Fruit fly (Drosophila melanogaster) whole organism, embryonic: ENCODE measurements around the gene dyw.

Experiments
- Bteb2 ChIP-seq: fragments of 200-800 bp; sonication (Bioruptor generic); optimal IDR thresholded peaks from 2 replicates; lab custom pipeline; 2016; ENCODE audit warnings: missing biosample characterization, missing genetic modification characterization
- CG11093 ChIP-seq: fragments of 200-800 bp; sonication (Bioruptor generic); IDR thresholded peaks from 3 replicates; pipeline ENCODE4 v1.3.6; 2022; ENCODE audit warnings: missing biosample characterization, missing genetic modification characterization
- CG11695 ChIP-seq: fragments of 200-800 bp; sonication (Bioruptor generic); IDR thresholded peaks from 3 replicates; pipeline ENCODE4 v1.3.6; 2022; ENCODE audit warnings: missing biosample characterization, missing genetic modification characterization
- CG11696 ChIP-seq: fragments of 200-800 bp; sonication (Bioruptor generic); IDR thresholded peaks from 2 replicates; pipeline ENCODE4 v1.3.6; 2022; ENCODE audit warnings: missing biosample characterization, missing genetic modification characterization
- CG12219 ChIP-seq: fragments of 200-800 bp; sonication (Bioruptor generic); optimal IDR thresholded peaks from 3 replicates; lab custom pipeline; 2018; ENCODE audit warnings: missing biosample characterization, mild to moderate bottlenecking, missing genetic modification characterization
- CG12299 ChIP-seq: fragments of 200-800 bp; sonication (Bioruptor generic); optimal IDR thresholded peaks from 2 replicates; lab custom pipeline; 2018; ENCODE audit warnings: missing biosample characterization, mild to moderate bottlenecking, missing genetic modification characterization
- CG13424 ChIP-seq: fragments of 200-800 bp; sonication (Bioruptor generic); optimal IDR thresholded peaks from 2 replicates; lab custom pipeline; 2019; ENCODE audit warnings: missing biosample characterization, mild to moderate bottlenecking, missing genetic modification characterization, moderate library complexity
- CG14441 ChIP-seq: fragments of 200-800 bp; sonication (Bioruptor generic); IDR thresholded peaks from 2 replicates; pipeline ENCODE4 v1.3.6; 2022; ENCODE audit warnings: missing biosample characterization, missing genetic modification characterization
- CG1529 ChIP-seq: fragments of 200-800 bp; sonication (Bioruptor generic); optimal IDR thresholded peaks from 3 replicates; lab custom pipeline; 2018; ENCODE audit warnings: missing biosample characterization, missing genetic modification characterization
- CG1647 ChIP-seq: fragments of 200-800 bp; sonication (Bioruptor generic); optimal IDR thresholded peaks from 3 replicates; lab custom pipeline; 2016; ENCODE audit warnings: missing biosample characterization, missing genetic modification characterization
- CG17385 ChIP-seq: fragments of 200-800 bp; sonication (Bioruptor generic); optimal IDR thresholded peaks from 3 replicates; lab custom pipeline; 2018; ENCODE audit warnings: missing biosample characterization, mild to moderate bottlenecking, missing genetic modification characterization
- CG2889 ChIP-seq: fragments of 200-800 bp; sonication (Bioruptor generic); IDR thresholded peaks from 3 replicates; pipeline ENCODE4 v1.3.6; 2022; ENCODE audit warnings: missing biosample characterization, missing genetic modification characterization
- CG32532 ChIP-seq: fragments of 200-800 bp; sonication (Bioruptor generic); IDR thresholded peaks from 2 replicates; pipeline ENCODE4 v1.3.6; 2022; ENCODE audit warnings: missing biosample characterization, missing genetic modification characterization
- CG3838 ChIP-seq: fragments of 200-800 bp; sonication (Bioruptor generic); optimal IDR thresholded peaks from 3 replicates; lab custom pipeline; 2016; ENCODE audit warnings: missing biosample characterization, missing genetic modification characterization
- CG6683 ChIP-seq: fragments of 200-800 bp; sonication (Bioruptor generic); optimal IDR thresholded peaks from 2 replicates; lab custom pipeline; 2017; ENCODE audit warnings: missing biosample characterization, mild to moderate bottlenecking, missing genetic modification characterization, missing genetic modification reagents
- CG9609 ChIP-seq: fragments of 200-800 bp; sonication (Bioruptor generic); optimal IDR thresholded peaks from 3 replicates; lab custom pipeline; 2016; ENCODE audit warnings: missing biosample characterization, missing genetic modification characterization
- CG9932 ChIP-seq: fragments of 200-800 bp; sonication (Bioruptor generic); IDR thresholded peaks from 2 replicates; pipeline ENCODE4 v1.3.6; 2022; ENCODE audit warnings: missing biosample characterization, missing genetic modification characterization
- Dip3 ChIP-seq: fragments of 200-800 bp; sonication (Bioruptor generic); optimal IDR thresholded peaks from 3 replicates; lab custom pipeline; 2016; ENCODE audit warnings: missing biosample characterization, missing genetic modification characterization
- Drgx ChIP-seq: fragments of 200-800 bp; sonication (Bioruptor generic); IDR thresholded peaks from 2 replicates; pipeline ENCODE4 v1.3.6; 2022; ENCODE audit warnings: missing biosample characterization, missing genetic modification characterization
- H2.0 ChIP-seq: fragments of 200-800 bp; sonication (Bioruptor generic); IDR thresholded peaks from 2 replicates; pipeline ENCODE4 v1.3.6; 2022; ENCODE audit warnings: missing biosample characterization, missing genetic modification characterization
- HLHmδ ChIP-seq: fragments of 200-800 bp; sonication (Bioruptor generic); optimal IDR thresholded peaks from 2 replicates; lab custom pipeline; 2018; ENCODE audit warnings: missing biosample characterization, mild to moderate bottlenecking, missing genetic modification characterization, moderate library complexity
- Med ChIP-seq: fragments of 200-800 bp; sonication (Bioruptor generic); peaks from one replicate; lab custom pipeline; 2016; ENCODE audit warnings: missing biosample characterization, missing genetic modification characterization, mild to moderate bottlenecking, inconsistent platforms, moderate library complexity
- NFAT ChIP-seq: fragments of 200-800 bp; sonication (Bioruptor generic); IDR thresholded peaks from 2 replicates; pipeline ENCODE4 v1.3.6; 2022; ENCODE audit warnings: missing biosample characterization, missing genetic modification characterization
- Optix ChIP-seq: fragments of 200-800 bp; sonication (Bioruptor generic); IDR thresholded peaks from 3 replicates; pipeline ENCODE4 v1.3.6; 2022; ENCODE audit warnings: missing biosample characterization, missing genetic modification characterization
- Ptx1 ChIP-seq: fragments of 200-800 bp; sonication (Bioruptor generic); IDR thresholded peaks from 2 replicates; pipeline ENCODE4 v1.3.6; 2022; ENCODE audit warnings: missing biosample characterization, missing genetic modification characterization
- Rfx ChIP-seq: fragments of 200-800 bp; sonication (Bioruptor generic); IDR thresholded peaks from 2 replicates; pipeline ENCODE4 v1.3.6; 2022; ENCODE audit warnings: missing biosample characterization, missing genetic modification characterization
- Stat92E ChIP-seq, 3 experiments: fragments of >200 bp in 2 of 3; fragments of 200-800 bp in 1 of 3; sonication (Bioruptor generic) in 1 of 3; optimal IDR thresholded peaks; 2 replicates each; lab custom pipeline; 2017 to 2019; ENCODE audit warnings: missing biosample characterization in 3 of 3, missing genetic modification characterization in 3 of 3, mild to moderate bottlenecking in 1 of 3, moderate library complexity in 1 of 3
- al ChIP-seq: fragments of 200-800 bp; sonication (Bioruptor generic); IDR thresholded peaks from 2 replicates; pipeline ENCODE4 v1.3.6; 2022; ENCODE audit warnings: missing biosample characterization, missing genetic modification characterization
- ase ChIP-seq: fragments of 200-800 bp; sonication (Bioruptor generic); IDR thresholded peaks from 3 replicates; pipeline ENCODE4 v1.3.6; 2022; ENCODE audit warnings: missing biosample characterization, missing genetic modification characterization
- ato ChIP-seq: fragments of 200-800 bp; sonication (Bioruptor generic); IDR thresholded peaks from 2 replicates; pipeline ENCODE4 v1.3.6; 2022; ENCODE audit warnings: missing biosample characterization, missing genetic modification characterization; ENCODE audit not compliant: partially characterized antibody
- bsh ChIP-seq, 2 experiments: fragments of 200-800 bp; sonication (Bioruptor generic); optimal IDR thresholded peaks; 2 replicates each; lab custom pipeline; 2017 to 2018; ENCODE audit warnings: mild to moderate bottlenecking in 2 of 2, missing biosample characterization in 2 of 2, missing genetic modification characterization in 2 of 2, moderate library complexity in 1 of 2
- disco-r ChIP-seq: fragments of 200-800 bp; sonication (Bioruptor generic); optimal IDR thresholded peaks from 2 replicates; lab custom pipeline; 2016; ENCODE audit warnings: missing biosample characterization, missing genetic modification characterization
- en ChIP-seq: fragments of 200-800 bp; sonication (Bioruptor generic); optimal IDR thresholded peaks from 2 replicates; lab custom pipeline; 2016; ENCODE audit warnings: missing biosample characterization, missing genetic modification characterization
- fd102C ChIP-seq: fragments of 200-800 bp; sonication (Bioruptor generic); optimal IDR thresholded peaks from 2 replicates; lab custom pipeline; 2018; ENCODE audit warnings: missing biosample characterization, mild to moderate bottlenecking, missing genetic modification characterization, moderate library complexity
- knrl ChIP-seq: fragments of 200-800 bp; sonication (Bioruptor generic); IDR thresholded peaks from 3 replicates; pipeline ENCODE4 v1.3.6; 2022; ENCODE audit warnings: missing biosample characterization, missing genetic modification characterization; ENCODE audit not compliant: partially characterized antibody
- lmd ChIP-seq: fragments of 200-800 bp; sonication (Bioruptor generic); IDR thresholded peaks from 2 replicates; pipeline ENCODE4 v1.3.6; 2022; ENCODE audit warnings: missing biosample characterization, missing genetic modification characterization
- mirr ChIP-seq: fragments of 200-800 bp; sonication (Bioruptor generic); optimal IDR thresholded peaks from 3 replicates; lab custom pipeline; 2018; ENCODE audit warnings: missing biosample characterization, mild to moderate bottlenecking, missing genetic modification characterization
- nom ChIP-seq: fragments of 200-800 bp; sonication (Bioruptor generic); optimal IDR thresholded peaks from 2 replicates; lab custom pipeline; 2017; ENCODE audit warnings: missing biosample characterization, missing genetic modification characterization, mild to moderate bottlenecking, moderate library complexity, missing genetic modification reagents
- prd ChIP-seq, 3 experiments: fragments of >200 bp in 2 of 3; fragments of 200-800 bp in 1 of 3; sonication (Bioruptor generic) in 1 of 3; optimal IDR thresholded peaks in 2 of 3; IDR thresholded peaks in 1 of 3; 2 replicates in 2 of 3; 3 replicates in 1 of 3; pipeline versions ENCODE4 v1.3.6 to Lab custom; 2017 to 2022; ENCODE audit warnings: missing biosample characterization in 1 of 3, missing genetic modification characterization in 1 of 3
- ranshi ChIP-seq: fragments of 200-800 bp; sonication (Bioruptor generic); IDR thresholded peaks from 2 replicates; pipeline ENCODE4 v1.3.6; 2022; ENCODE audit warnings: missing biosample characterization, missing genetic modification characterization
- sens ChIP-seq: fragments of 200-800 bp; sonication (Bioruptor generic); peaks from one replicate; lab custom pipeline; 2016; ENCODE audit warnings: missing biosample characterization, missing genetic modification characterization
- seq ChIP-seq: fragments of 200-800 bp; sonication (Bioruptor generic); IDR thresholded peaks from 2 replicates; pipeline ENCODE4 v1.3.6; 2022; ENCODE audit warnings: missing biosample characterization, missing genetic modification characterization
- sim ChIP-seq: fragments of 200-800 bp; sonication (Bioruptor generic); IDR thresholded peaks from 2 replicates; pipeline ENCODE4 v1.3.6; 2022; ENCODE audit warnings: missing biosample characterization, missing genetic modification characterization
- sisA ChIP-seq: fragments of 200-800 bp; sonication (Bioruptor generic); IDR thresholded peaks from 2 replicates; pipeline ENCODE4 v1.3.6; 2022; ENCODE audit warnings: missing biosample characterization, missing genetic modification characterization
- slbo ChIP-seq: fragments of 200-800 bp; sonication (Bioruptor generic); IDR thresholded peaks from 2 replicates; pipeline ENCODE4 v1.3.6; 2022; ENCODE audit warnings: missing biosample characterization, missing genetic modification characterization
- vvl ChIP-seq: fragments of 200-800 bp; sonication (Bioruptor generic); IDR thresholded peaks from 2 replicates; pipeline ENCODE4 v1.3.6; 2022; ENCODE audit warnings: missing biosample characterization, missing genetic modification characterization
- wor ChIP-seq: fragments of 200-800 bp; sonication (Bioruptor generic); IDR thresholded peaks from 2 replicates; pipeline ENCODE4 v1.3.6; 2022; ENCODE audit warnings: missing biosample characterization, missing genetic modification characterization
- z ChIP-seq: fragments of 200-800 bp; sonication (Bioruptor generic); IDR thresholded peaks from 3 replicates; pipeline ENCODE4 v1.3.6; 2022; ENCODE audit warnings: missing biosample characterization, missing genetic modification characterization
- zfh2 ChIP-seq: fragments of 200-800 bp; sonication (Bioruptor generic); optimal IDR thresholded peaks from 2 replicates; lab custom pipeline; 2016; ENCODE audit warnings: missing biosample characterization, missing genetic modification characterization

The dyw gene

DNA sequence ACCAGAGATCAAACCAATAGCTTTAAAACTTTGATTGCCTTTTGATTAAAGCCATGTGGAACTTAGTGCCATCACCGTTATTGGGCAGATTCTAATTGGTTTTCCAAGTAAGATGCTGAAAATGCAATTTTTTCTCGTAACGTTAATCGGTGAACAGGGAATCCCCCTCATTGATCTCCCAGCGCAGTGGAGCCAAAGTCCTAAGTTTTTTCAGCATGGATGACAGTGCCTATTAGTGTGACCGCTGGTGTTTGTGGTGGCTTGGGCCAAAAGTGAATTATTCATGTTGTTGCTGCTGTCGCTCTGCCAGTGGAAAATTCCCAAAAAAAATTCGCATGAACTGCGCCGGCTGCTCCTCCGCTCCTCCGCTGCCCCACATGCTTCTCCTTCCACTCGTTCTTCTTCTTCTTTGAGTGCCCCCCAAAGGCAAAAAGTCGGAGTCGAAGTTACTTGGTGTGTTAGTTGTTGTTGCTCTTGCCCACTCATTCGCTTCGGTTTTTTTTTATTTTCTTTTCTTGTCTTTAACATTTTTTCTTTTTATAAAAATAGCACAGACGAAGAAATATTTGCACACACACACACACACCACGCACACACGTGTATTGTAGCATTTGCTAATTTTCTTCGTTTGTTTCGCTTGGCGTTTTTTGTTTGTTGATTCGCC lies 45.6 kb downstream of the dyw start:
- TF ChIP-seq fd102C (GFP tag; lab: Kevin White, UChicago) (no peak), HLHmδ (GFP tag; lab: Kevin White, UChicago) (no peak), Stat92E (GFP tag; optimal IDR thresholded peaks at IDR 0.05; lab: Kevin White, UChicago) (peak in 1 of 3 experiments; percentile 18), CG13424 (tag; lab: Kevin White, UChicago) (no peak), CG17385 (GFP tag; lab: Kevin White, UChicago) (peak; percentile 20), ase (0 out of 3 replicates have a peak, but pooled peaks have one; percentile 18), CG9932 (GFP tag; lab: Robert Waterston, UW) (peak; percentile 25; the same call in 1 of the 2 replicates), sisA (GFP tag; lab: Robert Waterston, UW) (no peak), slbo (GFP tag; lab: Robert Waterston, UW) (peak; percentile 21; the same call in 1 of the 2 replicates), prd (optimal IDR thresholded peaks at IDR 0.05; lab: Kevin White, UChicago) (no peak), prd (GFP tag; IDR thresholded peaks at IDR 0.05; lab: Robert Waterston, UW) (0 out of 3 replicates have a peak, but pooled peaks have one; percentile 16), CG11696 (GFP tag; lab: Robert Waterston, UW) (0 out of 2 replicates have a peak, but pooled peaks have one; percentile 64), CG1647 (no peak), Rfx (GFP tag; lab: Robert Waterston, UW) (0 out of 2 replicates have a peak, but pooled peaks have one; percentile 28), Dip3 (GFP tag; lab: Kevin White, UChicago) (peak; percentile 2), Med (peak; percentile 62), H2.0 (GFP tag; lab: Robert Waterston, UW) (0 out of 2 replicates have a peak, but pooled peaks have one; percentile 7), CG2889 (GFP tag; lab: Robert Waterston, UW) (no peak), seq (GFP tag; lab: Robert Waterston, UW) (no peak), knrl (GFP tag; lab: Robert Waterston, UW) (0 out of 3 replicates have a peak, but pooled peaks have one; percentile 6), CG32532 (peak; percentile 36; the same call in 1 of the 2 replicates), z (peak; percentile 41; the same call in 1 of the 3 replicates), zfh2 (GFP tag; lab: Kevin White, UChicago) (peak; percentile 13), CG11695 (GFP tag; lab: Robert Waterston, UW) (0 out of 3 replicates have a peak, but pooled peaks have one; percentile 37), bsh (GFP tag; optimal IDR thresholded peaks at IDR 0.05; lab: Kevin White, UChicago) (peak in 1 of 2 experiments; percentile 51), vvl (GFP tag; lab: Robert Waterston, UW) (peak; percentile 14; the same call in 1 of the 2 replicates), CG3838 (GFP tag; lab: Kevin White, UChicago) (no peak), Ptx1 (GFP tag; lab: Robert Waterston, UW) (0 out of 2 replicates have a peak, but pooled peaks have one; percentile 21), sim (GFP tag; lab: Robert Waterston, UW) (no peak), en (GFP tag; lab: Kevin White, UChicago) (no peak), NFAT (GFP tag; lab: Robert Waterston, UW) (0 out of 2 replicates have a peak, but pooled peaks have one; percentile 45), sens (peak; percentile 25), lmd (peak; percentile 20; the same call in 1 of the 2 replicates), Drgx (GFP tag; lab: Robert Waterston, UW) (peak; percentile 40), CG14441 (GFP tag; lab: Robert Waterston, UW) (0 out of 2 replicates have a peak, but pooled peaks have one; percentile 17), al (GFP tag; lab: Robert Waterston, UW) (0 out of 2 replicates have a peak, but pooled peaks have one; percentile 42), nom (GFP tag; lab: Kevin White, UChicago) (peak; percentile 51)

DNA sequence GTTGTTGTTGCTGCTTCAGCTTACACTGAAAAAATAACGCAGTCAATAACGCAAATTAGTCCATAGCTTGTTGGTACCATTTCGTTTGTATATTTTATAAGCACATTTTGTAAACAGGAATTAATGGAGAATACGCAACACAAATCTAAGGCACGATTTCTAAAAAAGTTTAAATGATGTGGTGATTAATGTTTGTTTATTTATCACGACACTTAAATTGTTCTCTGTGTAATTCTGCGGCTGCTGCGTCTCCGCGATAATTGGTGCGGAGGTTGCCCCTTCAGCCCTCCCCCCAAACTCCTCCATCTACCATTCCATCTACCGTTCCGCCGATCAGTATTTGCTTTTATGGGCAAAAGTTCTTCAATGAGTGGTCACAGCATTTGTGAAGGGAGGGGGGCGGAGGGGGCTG lies 46.2 kb downstream of the dyw start:
- TF ChIP-seq wor (peak; percentile 46; the same call in 1 of the 2 replicates), ranshi (GFP tag; lab: Robert Waterston, UW) (0 out of 2 replicates have a peak, but pooled peaks have one; percentile 10), ato (no peak), CG6683 (GFP tag; lab: Kevin White, UChicago) (peak; percentile 34), CG12219 (GFP tag; lab: Kevin White, UChicago) (peak; percentile 74), CG1529 (GFP tag; lab: Kevin White, UChicago) (peak; percentile 36), mirr (peak; percentile 8), CG12299 (peak; percentile 37), CG11093 (GFP tag; lab: Robert Waterston, UW) (0 out of 3 replicates have a peak, but pooled peaks have one; percentile 16), CG9609 (peak; percentile 56), Optix (GFP tag; lab: Robert Waterston, UW) (0 out of 3 replicates have a peak, but pooled peaks have one; percentile 20), Bteb2 (GFP tag; lab: Kevin White, UChicago) (peak; percentile 45), disco-r (GFP tag; lab: Kevin White, UChicago) (peak; percentile 51)
